Fruit fly (Drosophila melanogaster) whole organism, embryonic: ENCODE measurements around the gene Acp29AB.

Source experiments
- Abd-B ChIP-seq: fragments of 200-800 bp; sonication (Bioruptor generic); optimal IDR thresholded peaks from 2 replicates; lab custom pipeline; 2018; ENCODE audit warnings: missing biosample characterization, mild to moderate bottlenecking, missing genetic modification characterization, moderate library complexity
- Antp ChIP-seq: fragments of 200-800 bp; sonication (Bioruptor generic); optimal IDR thresholded peaks from 3 replicates; lab custom pipeline; 2016; ENCODE audit warnings: missing biosample characterization, missing genetic modification characterization
- Blimp-1 ChIP-seq: fragments of 200-800 bp; sonication (Bioruptor generic); optimal IDR thresholded peaks from 3 replicates; lab custom pipeline; 2018; ENCODE audit warnings: missing biosample characterization, missing genetic modification characterization, mild to moderate bottlenecking, moderate library complexity, missing genetic modification reagents
- CG10274 ChIP-seq: fragments of 200-800 bp; sonication (Bioruptor generic); optimal IDR thresholded peaks from 3 replicates; lab custom pipeline; 2017; ENCODE audit warnings: missing biosample characterization, mild to moderate bottlenecking, missing genetic modification characterization
- CG11085 ChIP-seq: fragments of 200-800 bp; sonication (Bioruptor generic); IDR thresholded peaks from 2 replicates; pipeline ENCODE4 v1.3.6; 2022; ENCODE audit warnings: missing biosample characterization, missing genetic modification characterization
- CG11696 ChIP-seq: fragments of 200-800 bp; sonication (Bioruptor generic); IDR thresholded peaks from 2 replicates; pipeline ENCODE4 v1.3.6; 2022; ENCODE audit warnings: missing biosample characterization, missing genetic modification characterization
- CG12299 ChIP-seq: fragments of 200-800 bp; sonication (Bioruptor generic); optimal IDR thresholded peaks from 2 replicates; lab custom pipeline; 2018; ENCODE audit warnings: missing biosample characterization, mild to moderate bottlenecking, missing genetic modification characterization
- CG12659 ChIP-seq: fragments of 200-800 bp; sonication (Bioruptor generic); optimal IDR thresholded peaks from 3 replicates; lab custom pipeline; 2017; ENCODE audit warnings: mild to moderate bottlenecking, missing biosample characterization, missing genetic modification reagents, missing genetic modification characterization
- CG16813 ChIP-seq: fragments of 200-800 bp; sonication (Bioruptor generic); IDR thresholded peaks from 3 replicates; pipeline ENCODE4 v1.3.6; 2022; ENCODE audit warnings: missing biosample characterization, missing genetic modification characterization; ENCODE audit not compliant: partially characterized antibody
- CG17912 ChIP-seq: fragments of 200-800 bp; sonication (Bioruptor generic); optimal IDR thresholded peaks from 2 replicates; lab custom pipeline; 2018; ENCODE audit warnings: missing biosample characterization, mild to moderate bottlenecking, missing genetic modification characterization
- CG18599 ChIP-seq: fragments of 200-800 bp; sonication (Bioruptor generic); optimal IDR thresholded peaks from 3 replicates; lab custom pipeline; 2017; ENCODE audit warnings: missing biosample characterization, missing genetic modification characterization, mild to moderate bottlenecking, moderate library complexity, missing genetic modification reagents
- CG3163 ChIP-seq: fragments of 200-800 bp; sonication (Bioruptor generic); optimal IDR thresholded peaks from 3 replicates; lab custom pipeline; 2016; ENCODE audit warnings: missing biosample characterization, missing genetic modification characterization
- CG32772 ChIP-seq: fragments of 200-800 bp; sonication (Bioruptor generic); IDR thresholded peaks from 2 replicates; pipeline ENCODE4 v1.3.6; 2022; ENCODE audit warnings: missing biosample characterization, missing genetic modification characterization
- CG33213 ChIP-seq: fragments of 200-800 bp; sonication (Bioruptor generic); optimal IDR thresholded peaks from 3 replicates; lab custom pipeline; 2016; ENCODE audit warnings: missing biosample characterization, missing genetic modification characterization
- CG43689 ChIP-seq: fragments of 200-800 bp; sonication (Bioruptor generic); IDR thresholded peaks from 2 replicates; pipeline ENCODE4 v1.3.6; 2022; ENCODE audit warnings: missing biosample characterization, missing genetic modification characterization
- CG6813 ChIP-seq: fragments of 200-800 bp; sonication (Bioruptor generic); optimal IDR thresholded peaks from 2 replicates; lab custom pipeline; 2017; ENCODE audit warnings: missing biosample characterization, missing genetic modification characterization, mild to moderate bottlenecking, moderate library complexity, missing genetic modification reagents
- CG7372 ChIP-seq: fragments of 200-800 bp; sonication (Bioruptor generic); IDR thresholded peaks from 2 replicates; pipeline ENCODE4 v1.3.6; 2022; ENCODE audit warnings: missing biosample characterization, missing genetic modification characterization
- CG8765 ChIP-seq: fragments of 200-800 bp; sonication (Bioruptor generic); IDR thresholded peaks from 2 replicates; pipeline ENCODE4 v1.3.6; 2022; ENCODE audit warnings: missing biosample characterization, missing genetic modification characterization
- Chrac-16 ChIP-seq: fragments of 200-800 bp; sonication (Bioruptor generic); optimal IDR thresholded peaks from 3 replicates; lab custom pipeline; 2016; ENCODE audit warnings: missing biosample characterization, missing genetic modification characterization
- Dbx ChIP-seq: fragments of 200-800 bp; sonication (Bioruptor generic); IDR thresholded peaks from 3 replicates; pipeline ENCODE4 v1.3.6; 2022; ENCODE audit warnings: missing biosample characterization, missing genetic modification characterization
- ERR ChIP-seq: fragments of 200-800 bp; sonication (Bioruptor generic); optimal IDR thresholded peaks from 2 replicates; lab custom pipeline; 2016; ENCODE audit warnings: missing biosample characterization, missing genetic modification characterization
- HLH3B ChIP-seq: fragments of 200-800 bp; sonication (Bioruptor generic); IDR thresholded peaks from 2 replicates; pipeline ENCODE4 v1.3.6; 2022; ENCODE audit warnings: missing biosample characterization, missing genetic modification characterization
- HLH54F ChIP-seq: fragments of 200-800 bp; sonication (Bioruptor generic); optimal IDR thresholded peaks from 3 replicates; lab custom pipeline; 2016; ENCODE audit warnings: missing biosample characterization, missing genetic modification characterization
- HLHmδ ChIP-seq: fragments of 200-800 bp; sonication (Bioruptor generic); optimal IDR thresholded peaks from 2 replicates; lab custom pipeline; 2018; ENCODE audit warnings: missing biosample characterization, mild to moderate bottlenecking, missing genetic modification characterization, moderate library complexity
- Hmx ChIP-seq: fragments of 200-800 bp; sonication (Bioruptor generic); optimal IDR thresholded peaks from 2 replicates; lab custom pipeline; 2016; ENCODE audit warnings: missing biosample characterization, missing genetic modification characterization
- Lim3 ChIP-seq: fragments of 200-800 bp; sonication (Bioruptor generic); IDR thresholded peaks from 2 replicates; pipeline ENCODE4 v1.3.6; 2022; ENCODE audit warnings: missing biosample characterization, missing genetic modification characterization
- Rfx ChIP-seq: fragments of 200-800 bp; sonication (Bioruptor generic); IDR thresholded peaks from 2 replicates; pipeline ENCODE4 v1.3.6; 2022; ENCODE audit warnings: missing biosample characterization, missing genetic modification characterization
- Ssrp ChIP-seq: fragments of 200-800 bp; sonication (Bioruptor generic); optimal IDR thresholded peaks from 2 replicates; lab custom pipeline; 2018; ENCODE audit warnings: missing biosample characterization, mild to moderate bottlenecking, missing genetic modification characterization, moderate library complexity
- YL-1 ChIP-seq: fragments of 200-800 bp; sonication (Bioruptor generic); optimal IDR thresholded peaks from 3 replicates; lab custom pipeline; 2017; ENCODE audit warnings: missing biosample characterization, mild to moderate bottlenecking, missing genetic modification characterization
- amos ChIP-seq: fragments of 200-800 bp; sonication (Bioruptor generic); IDR thresholded peaks from 2 replicates; pipeline ENCODE4 v1.3.6; 2022; ENCODE audit warnings: missing biosample characterization, missing genetic modification characterization; ENCODE audit not compliant: partially characterized antibody
- bab2 ChIP-seq: fragments of 200-800 bp; sonication (Bioruptor generic); optimal IDR thresholded peaks from 2 replicates; lab custom pipeline; 2016; ENCODE audit warnings: missing biosample characterization, missing genetic modification characterization
- cad ChIP-seq: fragments of >200 bp; optimal IDR thresholded peaks from 2 replicates; lab custom pipeline; 2017; ENCODE audit warnings: missing biosample characterization, missing genetic modification characterization
- cas ChIP-seq: fragments of 200-800 bp; sonication (Bioruptor generic); IDR thresholded peaks from 2 replicates; pipeline ENCODE4 v1.3.6; 2022; ENCODE audit warnings: missing biosample characterization, missing genetic modification characterization
- crol ChIP-seq: fragments of 200-800 bp; sonication (Bioruptor generic); IDR thresholded peaks from 2 replicates; pipeline ENCODE4 v1.3.6; 2022; ENCODE audit warnings: missing biosample characterization, missing genetic modification characterization
- danr ChIP-seq: fragments of 200-800 bp; sonication (Bioruptor generic); IDR thresholded peaks from 2 replicates; pipeline ENCODE4 v1.3.6; 2022; ENCODE audit warnings: missing biosample characterization, missing genetic modification characterization
- h ChIP-seq: fragments of >200 bp; optimal IDR thresholded peaks from 2 replicates; lab custom pipeline; 2017
- jumu ChIP-seq: fragments of 200-800 bp; sonication (Bioruptor generic); optimal IDR thresholded peaks from 3 replicates; lab custom pipeline; 2016; ENCODE audit warnings: missing biosample characterization, missing genetic modification characterization
- luna ChIP-seq: fragments of 200-800 bp; sonication (Bioruptor generic); optimal IDR thresholded peaks from 2 replicates; lab custom pipeline; 2016; ENCODE audit warnings: missing biosample characterization, missing genetic modification characterization
- nom ChIP-seq: fragments of 200-800 bp; sonication (Bioruptor generic); optimal IDR thresholded peaks from 2 replicates; lab custom pipeline; 2017; ENCODE audit warnings: missing biosample characterization, missing genetic modification characterization, mild to moderate bottlenecking, moderate library complexity, missing genetic modification reagents
- ro ChIP-seq: fragments of 200-800 bp; sonication (Bioruptor generic); IDR thresholded peaks from 2 replicates; pipeline ENCODE4 v1.3.6; 2022; ENCODE audit warnings: missing biosample characterization, missing genetic modification characterization
- row ChIP-seq: fragments of 200-800 bp; sonication (Bioruptor generic); IDR thresholded peaks from 3 replicates; pipeline ENCODE4 v1.3.6; 2022; ENCODE audit warnings: missing biosample characterization, missing genetic modification characterization
- seq ChIP-seq: fragments of 200-800 bp; sonication (Bioruptor generic); IDR thresholded peaks from 2 replicates; pipeline ENCODE4 v1.3.6; 2022; ENCODE audit warnings: missing biosample characterization, missing genetic modification characterization
- ssp ChIP-seq: fragments of 200-800 bp; sonication (Bioruptor generic); IDR thresholded peaks from 2 replicates; pipeline ENCODE4 v1.3.6; 2022; ENCODE audit warnings: missing biosample characterization, missing genetic modification characterization
- unc-4 ChIP-seq: fragments of 200-800 bp; sonication (Bioruptor generic); IDR thresholded peaks from 2 replicates; pipeline ENCODE4 v1.3.6; 2022; ENCODE audit warnings: missing biosample characterization, missing genetic modification characterization; ENCODE audit not compliant: partially characterized antibody
- unpg ChIP-seq: fragments of 200-800 bp; sonication (Bioruptor generic); optimal IDR thresholded peaks from 3 replicates; lab custom pipeline; 2018; ENCODE audit warnings: missing biosample characterization, mild to moderate bottlenecking, missing genetic modification characterization, moderate library complexity
- vnd ChIP-seq: fragments of 200-800 bp; sonication (Bioruptor generic); IDR thresholded peaks from 3 replicates; pipeline ENCODE4 v1.3.6; 2022; ENCODE audit warnings: missing biosample characterization, missing genetic modification characterization; ENCODE audit not compliant: partially characterized antibody
- vvl ChIP-seq: fragments of 200-800 bp; sonication (Bioruptor generic); IDR thresholded peaks from 2 replicates; pipeline ENCODE4 v1.3.6; 2022; ENCODE audit warnings: missing biosample characterization, missing genetic modification characterization
- zfh1 ChIP-seq: fragments of 200-800 bp; sonication (Bioruptor generic); IDR thresholded peaks from 3 replicates; pipeline ENCODE4 v1.3.6; 2022; ENCODE audit warnings: missing biosample characterization, missing genetic modification characterization
- zfh2 ChIP-seq: fragments of 200-800 bp; sonication (Bioruptor generic); optimal IDR thresholded peaks from 2 replicates; lab custom pipeline; 2016; ENCODE audit warnings: missing biosample characterization, missing genetic modification characterization

Gene Acp29AB

dm6 chr2L:8411530-8411929 is 18.5 kb upstream of the Acp29AB start, which contains the start of gene Naglu (continued):
- TF ChIP-seq CG17912 (GFP tag; lab: Kevin White, UChicago) (no peak), amos (GFP tag; lab: Robert Waterston, UW) (no peak), Blimp-1 (GFP tag; lab: Kevin White, UChicago) (peak; percentile 60), CG33213 (no peak), zfh1 (GFP tag; lab: Robert Waterston, UW) (no peak), CG43689 (GFP tag; lab: Robert Waterston, UW) (no peak), cad (GFP tag; lab: Kevin White, UChicago) (no peak), seq (GFP tag; lab: Robert Waterston, UW) (no peak), HLH54F (GFP tag; lab: Kevin White, UChicago) (no peak), CG6813 (GFP tag; lab: Kevin White, UChicago) (no peak), zfh2 (GFP tag; lab: Kevin White, UChicago) (no peak), row (GFP tag; lab: Robert Waterston, UW) (0 out of 3 replicates have a peak, but pooled peaks have one; percentile 10), HLHmδ (GFP tag; lab: Kevin White, UChicago) (peak; percentile 46), Rfx (GFP tag; lab: Robert Waterston, UW) (0 out of 2 replicates have a peak, but pooled peaks have one; percentile 6), unc-4 (GFP tag; lab: Robert Waterston, UW) (no peak), CG12299 (tag; lab: Kevin White, UChicago) (no peak), CG11085 (GFP tag; lab: Robert Waterston, UW) (no peak), Lim3 (no peak), danr (GFP tag; lab: Robert Waterston, UW) (no peak), bab2 (GFP tag; lab: Kevin White, UChicago) (no peak), HLH3B (GFP tag; lab: Robert Waterston, UW) (0 out of 2 replicates have a peak, but pooled peaks have one; percentile 14), CG12659 (no peak), ssp (GFP tag; lab: Robert Waterston, UW) (no peak), cas (GFP tag; lab: Robert Waterston, UW) (0 out of 2 replicates have a peak, but pooled peaks have one; percentile 17), ro (GFP tag; lab: Robert Waterston, UW) (no peak), crol (0 out of 2 replicates have a peak, but pooled peaks have one; percentile 9), CG18599 (no peak), vvl (no peak), Abd-B (GFP tag; lab: Kevin White, UChicago) (no peak), CG10274 (GFP tag; lab: Kevin White, UChicago) (no peak), Dbx (GFP tag; lab: Robert Waterston, UW) (no peak)

dm6 chr2L:8403286-8404270 is 10.6 kb upstream of the Acp29AB start, which contains the start of gene emb:
Gene emb (plus strand): TSS chr2L:8403573.
- peak; percentile 85 for TF ChIP-seq YL-1 (GFP tag; lab: Kevin White, UChicago)
- peak; percentile 24 for TF ChIP-seq CG3163
- no peak for TF ChIP-seq luna (GFP tag; lab: Kevin White, UChicago)
- TF ChIP-seq CG16813 = peak; percentile 97
- TF ChIP-seq CG12299 (tag; lab: Kevin White, UChicago) = no peak
- no peak for TF ChIP-seq CG11696 (GFP tag; lab: Robert Waterston, UW)
- peak; percentile 97 for TF ChIP-seq vnd (GFP tag; lab: Robert Waterston, UW)
- TF ChIP-seq Ssrp (tag; lab: Kevin White, UChicago) = peak; percentile 33
- TF ChIP-seq Hmx (GFP tag; lab: Kevin White, UChicago) = no peak
- peak; percentile 58 for TF ChIP-seq jumu
- no peak for TF ChIP-seq CG8765 (GFP tag; lab: Robert Waterston, UW)
- peak; percentile 56 for TF ChIP-seq Chrac-16
- no peak for TF ChIP-seq CG32772 (GFP tag; lab: Robert Waterston, UW)
- no peak for TF ChIP-seq unpg (GFP tag; lab: Kevin White, UChicago)
- TF ChIP-seq CG7372 (GFP tag; lab: Robert Waterston, UW) = no peak
- peak; percentile 91 for TF ChIP-seq nom (GFP tag; lab: Kevin White, UChicago)
- peak; percentile 55 for TF ChIP-seq vvl
- TF ChIP-seq Antp (GFP tag; lab: Kevin White, UChicago) = peak; percentile 59
- no peak for TF ChIP-seq ERR (GFP tag; lab: Kevin White, UChicago)
- no peak for TF ChIP-seq CG11085 (GFP tag; lab: Robert Waterston, UW)
- TF ChIP-seq h (lab: Kevin White, UChicago) = no peak
